Worm (Caenorhabditis elegans) whole organism, L1 larva: ENCODE data around the gene T10C6.16.

Source experiments
- C16A3.4 ChIP-seq: fragments of 150-350 bp; optimal IDR thresholded peaks from 2 replicates; lab custom pipeline; 2014; ENCODE audit warnings: missing biosample characterization, missing genetic modification characterization
- aha-1 ChIP-seq: fragments of 150-350 bp; optimal IDR thresholded peaks from 2 replicates; lab custom pipeline; 2014; ENCODE audit warnings: missing biosample characterization, missing genetic modification characterization
- aly-2 ChIP-seq: fragments of 150-350 bp; optimal IDR thresholded peaks from 2 replicates; lab custom pipeline; 2014; ENCODE audit warnings: missing biosample characterization, missing genetic modification characterization
- blmp-1 ChIP-seq: fragments of 150-350 bp; optimal IDR thresholded peaks from 2 replicates; lab custom pipeline; 2014; ENCODE audit warnings: missing biosample characterization, missing genetic modification characterization
- ceh-63 ChIP-seq: fragments of 200-800 bp; sonication (Bioruptor generic); optimal IDR thresholded peaks from 2 replicates; lab custom pipeline; 2018; ENCODE audit warnings: mild to moderate bottlenecking, missing genetic modification characterization, missing compliant biosample characterization
- ceh-8 ChIP-seq: fragments of 200-800 bp; sonication (Bioruptor generic); optimal IDR thresholded peaks from 2 replicates; lab custom pipeline; 2018; ENCODE audit warnings: mild to moderate bottlenecking, missing genetic modification characterization, moderate library complexity, missing compliant biosample characterization
- ceh-82 ChIP-seq, 3 experiments: fragments of 150-350 bp in 1 of 3; sonication (generic microtip) in 2 of 3; optimal IDR thresholded peaks; 2 replicates each; lab custom pipeline; 2014 to 2017; ENCODE audit warnings: missing biosample characterization in 3 of 3, missing genetic modification characterization in 3 of 3
- ceh-88 ChIP-seq: fragments of 200-800 bp; sonication (Bioruptor generic); IDR thresholded peaks from 2 replicates; pipeline ENCODE4 v1.3.6; 2022; ENCODE audit warnings: missing genetic modification characterization, missing compliant biosample characterization
- ceh-90 ChIP-seq: sonication (generic microtip); optimal IDR thresholded peaks from 2 replicates; lab custom pipeline; 2016; ENCODE audit warnings: missing genetic modification characterization, missing compliant biosample characterization
- ces-1 ChIP-seq: fragments of 150-350 bp; optimal IDR thresholded peaks from 2 replicates; lab custom pipeline; 2014; ENCODE audit warnings: missing biosample characterization, missing genetic modification reagents, missing genetic modification characterization
- dsc-1 ChIP-seq: sonication (generic microtip); optimal IDR thresholded peaks from 2 replicates; lab custom pipeline; 2016; ENCODE audit warnings: mild to moderate bottlenecking, missing genetic modification characterization, missing compliant biosample characterization
- efl-3 ChIP-seq: fragments of 200-800 bp; sonication (Bioruptor generic); optimal IDR thresholded peaks from 2 replicates; lab custom pipeline; 2018; ENCODE audit warnings: mild to moderate bottlenecking, missing genetic modification characterization, missing compliant biosample characterization
- elt-3 ChIP-seq, 6 experiments: fragments of 150-350 bp in 1 of 6; sonication (generic microtip); optimal IDR thresholded peaks; 2 replicates each; lab custom pipeline; 2017 to 2018; ENCODE audit warnings: missing biosample characterization in 6 of 6, missing genetic modification characterization in 6 of 6, inconsistent platforms in 1 of 6
- fkh-4 ChIP-seq: sonication (generic microtip); optimal IDR thresholded peaks from 2 replicates; lab custom pipeline; 2016; ENCODE audit warnings: missing compliant biosample characterization, missing genetic modification characterization, borderline replicate concordance
- grh-1 ChIP-seq: fragments of 200-800 bp; sonication (Bioruptor generic); IDR thresholded peaks from 2 replicates; pipeline ENCODE4 v1.3.6; 2022; ENCODE audit warnings: missing genetic modification reagents, missing genetic modification characterization, missing compliant biosample characterization
- hlh-4 ChIP-seq: sonication (generic microtip); optimal IDR thresholded peaks from 2 replicates; lab custom pipeline; 2016; ENCODE audit warnings: mild to moderate bottlenecking, missing genetic modification characterization, missing compliant biosample characterization
- hpl-2 ChIP-seq: fragments of 150-350 bp; optimal IDR thresholded peaks from 2 replicates; lab custom pipeline; 2014; ENCODE audit warnings: missing biosample characterization, missing genetic modification reagents, missing genetic modification characterization
- irx-1 ChIP-seq: sonication (generic microtip); optimal IDR thresholded peaks from 2 replicates; lab custom pipeline; 2016; ENCODE audit warnings: missing genetic modification characterization, missing compliant biosample characterization
- lin-14 ChIP-seq: fragments of 200-800 bp; sonication (Bioruptor generic); optimal IDR thresholded peaks from 2 replicates; lab custom pipeline; 2018; ENCODE audit warnings: mild to moderate bottlenecking, missing genetic modification characterization, moderate library complexity, missing compliant biosample characterization
- lin-15B ChIP-seq: fragments of 150-350 bp; sonication (generic microtip); optimal IDR thresholded peaks from 3 replicates; lab custom pipeline; 2014; ENCODE audit warnings: missing biosample characterization, missing genetic modification characterization
- lir-3 ChIP-seq: sonication (generic microtip); optimal IDR thresholded peaks from 2 replicates; lab custom pipeline; 2016; ENCODE audit warnings: mild to moderate bottlenecking, missing genetic modification characterization, moderate library complexity, missing compliant biosample characterization; ENCODE audit not compliant: poor library complexity
- lsy-2 ChIP-seq, 2 experiments: fragments of 150-350 bp; optimal IDR thresholded peaks; 2 replicates each; lab custom pipeline; 2014; ENCODE audit warnings: missing biosample characterization in 2 of 2, missing genetic modification characterization in 2 of 2
- mdl-1 ChIP-seq, 2 experiments: fragments of 150-350 bp; optimal IDR thresholded peaks; 2 replicates each; lab custom pipeline; 2014 to 2017; ENCODE audit warnings: missing biosample characterization in 2 of 2, missing genetic modification characterization in 2 of 2, inconsistent platforms in 1 of 2
- mef-2 ChIP-seq: fragments of 150-350 bp; optimal IDR thresholded peaks from 2 replicates; lab custom pipeline; 2014; ENCODE audit warnings: missing biosample characterization, missing genetic modification characterization
- nhr-11 ChIP-seq: fragments of 150-350 bp; optimal IDR thresholded peaks from 2 replicates; lab custom pipeline; 2014; ENCODE audit warnings: missing biosample characterization, missing genetic modification characterization
- nhr-12 ChIP-seq: sonication (generic microtip); optimal IDR thresholded peaks from 2 replicates; lab custom pipeline; 2017; ENCODE audit warnings: missing biosample characterization, missing genetic modification characterization
- nhr-20 ChIP-seq: sonication (generic microtip); optimal IDR thresholded peaks from 2 replicates; lab custom pipeline; 2016; ENCODE audit warnings: mild to moderate bottlenecking, missing genetic modification characterization, missing compliant biosample characterization
- nhr-237 ChIP-seq: fragments of 150-350 bp; optimal IDR thresholded peaks from 2 replicates; lab custom pipeline; 2014; ENCODE audit warnings: missing biosample characterization, missing genetic modification characterization
- nhr-28 ChIP-seq: fragments of 150-350 bp; optimal IDR thresholded peaks from 2 replicates; lab custom pipeline; 2014; ENCODE audit warnings: missing biosample characterization, missing genetic modification characterization
- nhr-47 ChIP-seq: sonication (generic microtip); optimal IDR thresholded peaks from 2 replicates; lab custom pipeline; 2016; ENCODE audit warnings: mild to moderate bottlenecking, missing genetic modification characterization, moderate library complexity, missing compliant biosample characterization
- nhr-85 ChIP-seq: sonication (generic microtip); peaks from one replicate; lab custom pipeline; 2016; ENCODE audit warnings: missing genetic modification characterization, inconsistent platforms, missing compliant biosample characterization
- nhr-90 ChIP-seq: sonication (generic microtip); optimal IDR thresholded peaks from 2 replicates; lab custom pipeline; 2016; ENCODE audit warnings: mild to moderate bottlenecking, missing genetic modification characterization, missing compliant biosample characterization; ENCODE audit not compliant: poor library complexity
- pag-3 ChIP-seq: sonication (generic microtip); optimal IDR thresholded peaks from 2 replicates; lab custom pipeline; 2017; ENCODE audit warnings: missing genetic modification characterization, mild to moderate bottlenecking, missing compliant biosample characterization, antibody characterized with exemption, borderline replicate concordance; ENCODE audit not compliant: insufficient read depth
- pax-3 ChIP-seq: fragments of 200-800 bp; sonication (Bioruptor generic); optimal IDR thresholded peaks from 2 replicates; lab custom pipeline; 2018; ENCODE audit warnings: mild to moderate bottlenecking, missing genetic modification characterization, moderate library complexity, missing compliant biosample characterization
- rnt-1 ChIP-seq: sonication (generic microtip); optimal IDR thresholded peaks from 2 replicates; lab custom pipeline; 2016; ENCODE audit warnings: mild to moderate bottlenecking, missing genetic modification characterization, moderate library complexity, missing compliant biosample characterization
- skn-1 ChIP-seq: fragments of 150-350 bp; optimal IDR thresholded peaks from 2 replicates; lab custom pipeline; 2014; ENCODE audit warnings: missing biosample characterization, missing genetic modification characterization
- snpc-4 ChIP-seq: fragments of 150-350 bp; optimal IDR thresholded peaks from 2 replicates; lab custom pipeline; 2014; ENCODE audit warnings: missing biosample characterization, missing genetic modification characterization
- snu-23 ChIP-seq: sonication (generic microtip); optimal IDR thresholded peaks from 2 replicates; lab custom pipeline; 2016; ENCODE audit warnings: missing genetic modification characterization, missing compliant biosample characterization
- sup-37 ChIP-seq: fragments of 200-800 bp; sonication (Bioruptor generic); optimal IDR thresholded peaks from 2 replicates; lab custom pipeline; 2018; ENCODE audit warnings: mild to moderate bottlenecking, missing genetic modification characterization, missing compliant biosample characterization
- swsn-7 ChIP-seq: sonication (generic microtip); optimal IDR thresholded peaks from 2 replicates; lab custom pipeline; 2016; ENCODE audit warnings: missing genetic modification characterization, missing compliant biosample characterization
- tlp-1 ChIP-seq: fragments of 150-350 bp; optimal IDR thresholded peaks from 2 replicates; lab custom pipeline; 2014; ENCODE audit warnings: missing biosample characterization, missing genetic modification characterization
- unc-62 ChIP-seq: fragments of 150-350 bp; optimal IDR thresholded peaks from 2 replicates; lab custom pipeline; 2014; ENCODE audit warnings: missing biosample characterization, missing genetic modification reagents, missing genetic modification characterization
- unc-98 ChIP-seq: fragments of 200-800 bp; sonication (Bioruptor generic); IDR thresholded peaks from 2 replicates; pipeline ENCODE4 v1.3.6; 2022; ENCODE audit warnings: missing genetic modification characterization, missing compliant biosample characterization
- vab-15 ChIP-seq: sonication (generic microtip); optimal IDR thresholded peaks from 2 replicates; lab custom pipeline; 2017; ENCODE audit warnings: missing genotype, mild to moderate bottlenecking, missing genetic modification characterization, missing compliant biosample characterization
- zip-4 ChIP-seq: fragments of 200-800 bp; sonication (Bioruptor generic); optimal IDR thresholded peaks from 2 replicates; lab custom pipeline; 2018; ENCODE audit warnings: mild to moderate bottlenecking, missing genetic modification characterization, moderate library complexity, missing compliant biosample characterization

Gene T10C6.16

DNA sequence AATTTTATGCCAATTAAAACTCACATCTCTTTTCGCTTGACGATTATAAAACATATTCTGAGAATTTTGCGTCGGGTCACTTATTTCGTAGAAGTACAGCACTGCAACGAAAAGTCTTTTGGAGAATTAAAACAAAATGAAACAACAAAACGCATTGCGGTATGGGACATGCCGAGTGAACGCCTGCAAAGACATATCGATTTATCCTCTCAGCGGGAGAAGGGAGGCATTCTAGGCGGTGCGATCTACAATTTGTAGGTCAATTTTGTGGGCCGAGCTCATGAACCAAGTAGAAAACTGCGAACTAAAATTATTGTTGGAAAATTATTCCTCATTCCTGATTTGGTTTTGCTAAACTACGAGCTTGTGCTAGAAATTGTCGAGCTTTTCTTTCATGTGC lies 20.6 kb upstream of the T10C6.16 start, which contains the start of gene F14H3.3:
F14H3.3 (minus strand) TSS at position 101 of the 400 bp plus-strand sequence.
- TF ChIP-seq mdl-1 (tag; optimal IDR thresholded peaks at IDR 0.05; lab: Kevin White, UChicago) (no peak), zip-4 (no peak), lin-15B (tag; lab: Kevin White, UChicago) (no peak), nhr-85 (tag; lab: Kevin White, UChicago) (no peak), sup-37 (GFP tag; lab: Kevin White, UChicago) (no peak), vab-15 (no peak), efl-3 (GFP tag; lab: Kevin White, UChicago) (no peak), pag-3 (tag; lab: Kevin White, UChicago) (no peak), nhr-237 (tag; lab: Kevin White, UChicago) (no peak), nhr-12 (tag; lab: Kevin White, UChicago) (no peak), snpc-4 (no peak), tlp-1 (no peak), lsy-2 (tag; optimal IDR thresholded peaks at IDR 0.05; lab: Kevin White, UChicago) (no peak), irx-1 (no peak)

DNA sequence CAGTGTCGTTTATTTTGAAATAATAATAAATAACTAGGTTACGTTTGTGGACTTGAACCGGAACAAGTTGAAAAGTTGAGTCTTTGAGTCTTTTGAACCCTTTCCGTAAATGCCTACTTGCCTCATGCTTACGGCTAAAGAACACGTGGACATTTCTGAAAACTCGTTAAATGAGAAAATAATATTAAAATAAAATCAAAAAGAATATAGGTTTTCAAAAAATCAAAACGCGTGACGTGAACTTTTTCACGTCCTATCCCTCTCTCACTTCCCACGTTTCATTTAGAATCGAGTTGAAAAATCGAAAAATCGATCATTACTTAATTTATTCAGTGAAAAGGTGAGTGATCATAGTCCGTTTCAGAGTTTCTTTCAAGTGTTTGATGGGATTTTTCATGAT lies 16.4 kb upstream of the T10C6.16 start, which contains the start of gene best-12:
best-12 (plus strand) TSS at position 301 of the 400 bp plus-strand sequence.
- TF ChIP-seq efl-3 (GFP tag; lab: Kevin White, UChicago) (no peak), nhr-20 (tag; lab: Kevin White, UChicago) (no peak), aly-2 (tag; lab: Kevin White, UChicago) (no peak), ceh-8 (no peak), lin-14 (GFP tag; lab: Kevin White, UChicago) (no peak), hpl-2 (GFP tag; lab: Kevin White, UChicago) (no peak), aha-1 (no peak), ceh-63 (GFP tag; lab: Kevin White, UChicago) (no peak), lsy-2 (tag; optimal IDR thresholded peaks at IDR 0.05; lab: Kevin White, UChicago) (no peak), blmp-1 (tag; lab: Kevin White, UChicago) (no peak)

DNA sequence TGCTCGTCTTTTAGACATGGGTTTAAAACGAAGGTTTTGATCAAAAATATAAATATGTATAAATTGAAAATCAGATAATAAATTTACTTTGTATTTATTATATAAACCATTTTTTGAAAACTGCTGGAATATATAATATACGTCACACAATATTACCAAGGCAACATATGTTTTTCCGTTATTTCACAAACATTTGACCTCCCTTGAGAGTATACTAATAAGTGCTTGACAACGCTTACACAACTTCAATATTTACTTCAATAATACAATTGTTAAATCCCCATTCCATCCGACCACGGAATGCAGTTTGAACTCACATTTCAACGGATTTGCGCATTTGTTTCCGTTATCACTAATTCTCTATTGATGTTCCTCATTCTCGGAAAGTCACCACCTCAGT lies 14.7 kb upstream of the T10C6.16 start, which contains the start of gene str-198:
str-198 (plus strand) TSS at position 301 of the 400 bp plus-strand sequence.
- TF ChIP-seq ceh-88 (GFP tag; lab: Robert Waterston, UW): no peak
- TF ChIP-seq nhr-20 (tag; lab: Kevin White, UChicago): no peak
- no peak for TF ChIP-seq nhr-28
- no peak for TF ChIP-seq fkh-4 (tag; lab: Kevin White, UChicago)
- no peak for TF ChIP-seq C16A3.4 (tag; lab: Kevin White, UChicago)
- TF ChIP-seq unc-98 (GFP tag; lab: Robert Waterston, UW): no peak
- no peak for TF ChIP-seq lsy-2 (tag; optimal IDR thresholded peaks at IDR 0.05; lab: Kevin White, UChicago)
- no peak for TF ChIP-seq snu-23 (GFP tag; lab: Kevin White, UChicago)
- no peak for TF ChIP-seq nhr-11
- no peak for TF ChIP-seq ces-1 (GFP tag; lab: Kevin White, UChicago)
- TF ChIP-seq rnt-1 (tag; lab: Kevin White, UChicago): no peak
- no peak for TF ChIP-seq ceh-90 (tag; lab: Kevin White, UChicago)
- TF ChIP-seq pax-3 (tag; lab: Kevin White, UChicago): no peak
- no peak for TF ChIP-seq unc-62 (GFP tag; lab: Kevin White, UChicago)
- no peak for TF ChIP-seq lir-3
- no peak for TF ChIP-seq dsc-1 (tag; lab: Kevin White, UChicago)
- TF ChIP-seq, all 84 proteins: peak for 0

DNA sequence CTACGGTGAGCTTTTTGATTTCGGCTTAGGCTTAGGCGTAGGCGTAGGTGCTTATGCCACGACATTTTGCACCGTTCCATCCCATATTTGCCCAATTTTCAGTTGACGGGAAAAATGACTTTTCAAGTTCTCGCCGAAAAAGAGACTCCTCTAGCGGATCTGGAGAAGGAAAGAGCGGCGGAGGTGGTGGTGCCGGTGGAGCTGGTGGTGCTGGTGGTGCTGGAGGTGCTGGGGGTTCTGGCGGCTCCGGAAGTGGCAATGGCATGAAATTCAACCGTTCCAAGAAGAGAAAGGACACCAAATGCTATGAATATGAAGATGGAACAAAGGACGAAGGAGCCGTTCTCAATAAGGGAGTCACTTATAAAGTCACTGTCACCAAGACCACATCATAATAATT lies 14.2 kb upstream of the T10C6.16 start:
- TF ChIP-seq nhr-11 (no peak), swsn-7 (tag; lab: Kevin White, UChicago) (no peak), mef-2 (no peak), skn-1 (no peak), nhr-47 (tag; lab: Kevin White, UChicago) (no peak), elt-3 (tag; optimal IDR thresholded peaks at IDR 0.05; lab: Kevin White, UChicago) (no peak), ceh-88 (GFP tag; lab: Robert Waterston, UW) (no peak), nhr-28 (no peak), lin-15B (tag; lab: Kevin White, UChicago) (no peak), grh-1 (GFP tag; lab: Robert Waterston, UW) (no peak), ceh-82 (tag; optimal IDR thresholded peaks at IDR 0.05; lab: Kevin White, UChicago) (no peak), hlh-4 (tag; lab: Kevin White, UChicago) (no peak), zip-4 (no peak), aly-2 (tag; lab: Kevin White, UChicago) (no peak), unc-62 (GFP tag; lab: Kevin White, UChicago) (no peak), nhr-90 (tag; lab: Kevin White, UChicago) (no peak), lir-3 (no peak), aha-1 (no peak)
- TF ChIP-seq, all 84 proteins: peak for 0
